Worm (Caenorhabditis elegans) whole organism, mixed stage, embryonic: Measurements from ENCODE around the gene vps-33.2.

Source experiments
- mab-5 ChIP-seq: fragments of 150-350 bp; optimal IDR thresholded peaks from 2 replicates; lab custom pipeline; 2014; ENCODE audit warnings: missing biosample characterization, missing genetic modification characterization
- mep-1 ChIP-seq: fragments of 150-350 bp; optimal IDR thresholded peaks from 2 replicates; lab custom pipeline; 2017; ENCODE audit warnings: missing biosample characterization, missing genetic modification reagents, missing genetic modification characterization, inconsistent platforms
- pha-4 ChIP-seq: fragments of 150-350 bp; optimal IDR thresholded peaks from 2 replicates; lab custom pipeline; 2018; ENCODE audit warnings: missing biosample characterization, missing genetic modification reagents, missing genetic modification characterization
- unc-62 ChIP-seq: fragments of 150-350 bp; optimal IDR thresholded peaks from 2 replicates; lab custom pipeline; 2014; ENCODE audit warnings: missing biosample characterization, missing genetic modification reagents, missing genetic modification characterization
- ztf-11 ChIP-seq: fragments of 150-350 bp; optimal IDR thresholded peaks from 2 replicates; lab custom pipeline; 2014; ENCODE audit warnings: missing biosample characterization, missing genetic modification characterization

DNA sequence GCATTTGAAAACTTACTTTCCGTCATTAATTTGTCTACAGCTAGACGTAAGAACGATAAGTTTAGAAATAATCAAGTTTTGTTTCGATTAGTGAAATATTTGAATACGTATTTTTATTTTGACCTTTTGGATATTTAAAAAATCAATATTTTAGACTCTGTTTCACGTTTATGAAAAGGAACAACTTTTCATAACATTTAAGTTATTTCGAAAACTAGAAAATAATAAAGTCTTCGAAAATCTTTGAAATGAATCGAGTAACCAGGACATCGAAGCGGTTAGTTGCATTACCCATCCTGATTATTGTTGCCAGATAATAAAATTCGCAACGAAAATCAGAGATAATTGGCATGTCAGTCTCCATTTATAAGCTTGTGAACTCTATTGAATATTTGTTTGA is 19.8 kb upstream of the vps-33.2 start, which contains the start of gene C56C10.6:
- TF ChIP-seq pha-4 (tag; lab: Kevin White, UChicago) = no peak
- no peak for TF ChIP-seq unc-62
- TF ChIP-seq ztf-11 = no peak
- no peak for TF ChIP-seq mab-5
- TF ChIP-seq mep-1 (tag; lab: Kevin White, UChicago) = no peak
